Fruit fly (Drosophila melanogaster) whole organism, prepupa: ENCODE measurements around the gene Osi7.

Experiments
- CG15336 ChIP-seq: fragments of 200-800 bp; sonication (Bioruptor generic); IDR thresholded peaks from 2 replicates; pipeline ENCODE4 v1.3.6; 2022; ENCODE audit warnings: missing biosample characterization, missing genetic modification characterization
- CG3919 ChIP-seq: fragments of 200-800 bp; sonication (Bioruptor generic); optimal IDR thresholded peaks from 3 replicates; lab custom pipeline; 2016; ENCODE audit warnings: missing biosample characterization, missing genetic modification characterization
- CG6854 ChIP-seq: fragments of 200-800 bp; sonication (Bioruptor generic); optimal IDR thresholded peaks from 2 replicates; lab custom pipeline; 2017; ENCODE audit warnings: missing biosample characterization, mild to moderate bottlenecking, missing genetic modification characterization
- CG9139 ChIP-seq: fragments of 200-800 bp; sonication (Bioruptor generic); optimal IDR thresholded peaks from 3 replicates; lab custom pipeline; 2017; ENCODE audit warnings: missing biosample characterization, mild to moderate bottlenecking, missing genetic modification characterization
- Eip75B ChIP-seq: fragments of 200-800 bp; sonication (Bioruptor generic); optimal IDR thresholded peaks from 3 replicates; lab custom pipeline; 2016; ENCODE audit warnings: missing biosample characterization, missing genetic modification characterization
- Gug ChIP-seq: fragments of 200-800 bp; sonication (Bioruptor generic); IDR thresholded peaks from 2 replicates; pipeline ENCODE4 v1.3.6; 2022; ENCODE audit warnings: missing biosample characterization, missing genetic modification characterization
- OdsH ChIP-seq: fragments of 200-800 bp; sonication (Bioruptor generic); optimal IDR thresholded peaks from 3 replicates; lab custom pipeline; 2016; ENCODE audit warnings: missing biosample characterization, missing genetic modification characterization
- acj6 ChIP-seq: fragments of 200-800 bp; sonication (Bioruptor generic); optimal IDR thresholded peaks from 3 replicates; lab custom pipeline; 2016; ENCODE audit warnings: missing biosample characterization, missing genetic modification characterization
- dac ChIP-seq: fragments of 200-800 bp; sonication (Bioruptor generic); optimal IDR thresholded peaks from 2 replicates; lab custom pipeline; 2017; ENCODE audit warnings: missing biosample characterization, mild to moderate bottlenecking, missing genetic modification characterization
- fkh ChIP-seq: fragments of 200-800 bp; sonication (Bioruptor generic); optimal IDR thresholded peaks from 3 replicates; lab custom pipeline; 2017; ENCODE audit warnings: missing biosample characterization, mild to moderate bottlenecking, missing genetic modification characterization, moderate library complexity
- lz ChIP-seq: fragments of 200-800 bp; sonication (Bioruptor generic); optimal IDR thresholded peaks from 3 replicates; lab custom pipeline; 2016; ENCODE audit warnings: missing biosample characterization, missing genetic modification characterization

- TF ChIP-seq Eip75B (GFP tag; lab: Kevin White, UChicago) (peak; percentile 28), CG9139 (GFP tag; lab: Kevin White, UChicago) (no peak), CG15336 (GFP tag; lab: Robert Waterston, UW) (peak; percentile 93), OdsH (peak; percentile 69), acj6 (peak; percentile 46), Gug (GFP tag; lab: Robert Waterston, UW) (peak; percentile 76), CG6854 (GFP tag; lab: Kevin White, UChicago) (no peak), CG3919 (GFP tag; lab: Kevin White, UChicago) (peak; percentile 63), lz (GFP tag; lab: Kevin White, UChicago) (peak; percentile 14), dac (GFP tag; lab: Kevin White, UChicago) (peak; percentile 89), fkh (GFP tag; lab: Kevin White, UChicago) (no peak)
Measured at dm6 chr3R:6214227-6214626, 34.6 kb upstream of the Osi7 start.
